Fruit fly (Drosophila melanogaster): Measurements from ENCODE around the gene Ect3.
A peak's percentile ranks its signal among the peaks of the same experiment; 100 is the strongest.

The Ect3 gene

DNA sequence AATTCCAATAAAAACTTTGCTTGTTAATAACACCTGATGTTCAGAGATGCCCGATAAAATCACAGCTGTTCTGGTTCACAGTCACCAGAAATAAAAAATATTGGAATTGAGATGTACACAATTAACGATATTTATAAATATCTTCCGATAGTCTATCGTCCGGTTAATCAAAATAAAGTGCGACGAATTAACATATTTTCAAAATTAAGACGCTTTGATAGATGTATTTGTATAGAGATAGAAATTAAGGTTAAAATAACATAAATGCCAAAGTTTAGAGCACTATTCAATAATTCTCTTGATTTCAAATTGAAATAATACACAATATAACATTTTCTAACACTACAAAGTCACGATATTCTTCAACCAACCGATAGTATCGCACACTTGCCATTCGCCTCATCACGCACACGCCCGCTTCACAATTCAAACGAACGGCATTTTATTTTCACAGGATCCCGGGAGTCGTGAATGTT, 36.3 kb upstream of the Ect3 start, which contains the start of the genes CG3281 and aurA:
CG3281 (minus strand) TSS at position 67 of the 476 bp plus-strand sequence.
aurA (plus strand) TSS at position 386 of the 476 bp plus-strand sequence.
- TF ChIP-seq CG9215 (GFP tag; IDR thresholded peaks at IDR 0.05) (peak; percentile 84), CG17359 (tag; optimal IDR thresholded peaks at IDR 0.05) (peak; percentile 60), Hr78 (GFP tag; optimal IDR thresholded peaks at IDR 0.05) (no peak), CG11398 (GFP tag; optimal IDR thresholded peaks at IDR 0.05) (peak; percentile 66), esg (GFP tag; conservative IDR thresholded peaks at IDR 0.05) (peak; percentile 49; the same call in 1 of the 2 replicates), chm (GFP tag; IDR thresholded peaks at IDR 0.05) (no peak), CG4854 (GFP tag; optimal IDR thresholded peaks at IDR 0.05) (no peak), CG12155 (GFP tag; optimal IDR thresholded peaks at IDR 0.05) (peak; percentile 76), CG10543 (GFP tag; optimal IDR thresholded peaks at IDR 0.05) (peak; percentile 77), CG3281 (GFP tag; optimal IDR thresholded peaks at IDR 0.05) (peak; percentile 80), CG11695 (GFP tag; IDR thresholded peaks at IDR 0.05) (peak; percentile 50; the same call in 1 of the 3 replicates), CG17361 (GFP tag; IDR thresholded peaks at IDR 0.05) (peak; percentile 87), CG10462 (GFP tag; optimal IDR thresholded peaks at IDR 0.05) (peak; percentile 48), CG5180 (GFP tag; optimal IDR thresholded peaks at IDR 0.05) (no peak), nmo (GFP tag; optimal IDR thresholded peaks at IDR 0.05) (peak; percentile 88), CG3838 (GFP tag; optimal IDR thresholded peaks at IDR 0.05) (peak; percentile 14), sd (tag; optimal IDR thresholded peaks at IDR 0.05) (peak; percentile 73), h (optimal IDR thresholded peaks at IDR 0.05) (no peak), tgo (GFP tag; IDR thresholded peaks at IDR 0.05) (peak; percentile 49; the same call in 1 of the 3 replicates), CG33213 (GFP tag; optimal IDR thresholded peaks at IDR 0.05) (peak; percentile 70), mirr (GFP tag; optimal IDR thresholded peaks at IDR 0.05) (no peak), chif (GFP tag; optimal IDR thresholded peaks at IDR 0.05) (peak; percentile 68 to 78), Hr51 (GFP tag; optimal IDR thresholded peaks at IDR 0.05) (peak; percentile 62 to 76), Doc3 (GFP tag; IDR thresholded peaks at IDR 0.05; ENCODE audit: partially characterized antibody) (peak; percentile 98), CG8388 (GFP tag; optimal IDR thresholded peaks at IDR 0.05) (peak; percentile 41), CG3065 (GFP tag; optimal IDR thresholded peaks at IDR 0.05) (peak; percentile 1), CG8089 (GFP tag; optimal IDR thresholded peaks at IDR 0.05) (peak; percentile 38), seq (GFP tag; IDR thresholded peaks at IDR 0.05) (no peak), ap (GFP tag; IDR thresholded peaks at IDR 0.05) (no peak), oc (tag; optimal IDR thresholded peaks at IDR 0.05) (no peak), dimm (GFP tag; IDR thresholded peaks at IDR 0.05) (no peak), Taf1 (GFP tag; IDR thresholded peaks at IDR 0.05) (0 out of 2 replicates have a peak, but pooled peaks have one; percentile 33), schlank (tag; optimal IDR thresholded peaks at IDR 0.05) (peak; percentile 27), trem (tag; optimal IDR thresholded peaks at IDR 0.05) (peak; percentile 86), CG12104 (GFP tag; optimal IDR thresholded peaks at IDR 0.05) (peak; percentile 46), Dll (GFP tag; IDR thresholded peaks at IDR 0.05; ENCODE audit: partially characterized antibody) (peak; percentile 99), CG4404 (GFP tag; IDR thresholded peaks at IDR 0.05) (peak; percentile 81), Scr (GFP tag; IDR thresholded peaks at IDR 0.05; ENCODE audit: partially characterized antibody) (peak; percentile 98), gsb-n (tag; optimal IDR thresholded peaks at IDR 0.05) (peak; percentile 67), H2.0 (GFP tag; IDR thresholded peaks at IDR 0.05) (0 out of 2 replicates have a peak, but pooled peaks have one; percentile 24), gro (GFP tag; optimal IDR thresholded peaks at IDR 0.05) (peak; percentile 69), CG12942 (GFP tag; optimal IDR thresholded peaks at IDR 0.05) (peak; percentile 60), Sox100B (GFP tag; optimal IDR thresholded peaks at IDR 0.05) (no peak), psq (GFP tag; optimal IDR thresholded peaks at IDR 0.05) (peak; percentile 49), CG10366 (GFP tag; IDR thresholded peaks at IDR 0.05) (peak; percentile 21; the same call in 1 of the 2 replicates), tx (GFP tag; optimal IDR thresholded peaks at IDR 0.05) (peak; percentile 73), MBD-R2 (GFP tag; IDR thresholded peaks at IDR 0.05) (peak; percentile 71), NfI (GFP tag; optimal IDR thresholded peaks at IDR 0.05) (peak; percentile 63), zen (tag; optimal IDR thresholded peaks at IDR 0.05) (peak; percentile 75), Rfx (GFP tag; IDR thresholded peaks at IDR 0.05) (peak; percentile 76)

Data from whole organism, embryonic.